Fruit fly (Drosophila melanogaster) Kc167 (cell line): ENCODE measurements around the gene CG32647.

Experiments
- Myc ChIP-seq: fragments of >200 bp; optimal IDR thresholded peaks from 2 replicates; lab custom pipeline; 2017; ENCODE audit warnings: missing external identifiers
- Sin3A ChIP-seq: fragments of >200 bp; optimal IDR thresholded peaks from 2 replicates; lab custom pipeline; 2018; ENCODE audit warnings: missing external identifiers
- h ChIP-seq: fragments of >200 bp; optimal IDR thresholded peaks from 3 replicates; lab custom pipeline; 2018; ENCODE audit warnings: missing external identifiers
- insv ChIP-seq: fragments of >200 bp; optimal IDR thresholded peaks from 3 replicates; lab custom pipeline; 2018; ENCODE audit warnings: missing external identifiers
- psq ChIP-seq: fragments of >200 bp; optimal IDR thresholded peaks from 2 replicates; lab custom pipeline; 2017; ENCODE audit warnings: missing external identifiers
- ttk ChIP-seq: sonication (Bioruptor generic); optimal IDR thresholded peaks from 2 replicates; lab custom pipeline; 2017; ENCODE audit warnings: missing external identifiers

Gene CG32647

DNA sequence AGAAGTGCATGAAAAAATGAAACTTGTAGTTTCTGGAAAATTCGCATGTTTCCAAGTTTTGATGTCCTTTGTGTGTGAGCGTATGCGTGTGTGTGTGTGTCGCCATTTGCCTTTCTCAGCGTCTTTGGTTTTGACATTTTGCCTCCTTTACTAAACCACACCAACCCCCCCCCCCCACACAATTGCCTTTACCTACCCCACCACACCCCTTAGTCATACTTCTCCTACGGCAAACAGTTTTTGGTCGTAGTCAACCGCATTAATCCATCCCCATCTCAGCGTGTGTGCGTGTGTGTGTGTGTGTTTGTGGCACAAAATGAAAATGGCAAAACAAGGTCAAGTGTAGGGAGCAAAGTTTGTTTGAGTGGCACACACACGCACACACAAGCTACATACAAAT lies 35.8 kb downstream of the CG32647 start:
- TF ChIP-seq insv (no peak), psq (lab: Kevin White, UChicago) (no peak), Myc (lab: Kevin White, UChicago) (no peak), Sin3A (lab: Kevin White, UChicago) (no peak), ttk (lab: Kevin White, UChicago) (no peak), h (lab: Kevin White, UChicago) (no peak)

dm6 chrX:12747746-12748710 lies 36.7 kb downstream of the CG32647 start:
- TF ChIP-seq insv (no peak), Myc (lab: Kevin White, UChicago) (no peak), Sin3A (lab: Kevin White, UChicago) (no peak), psq (lab: Kevin White, UChicago) (no peak), ttk (lab: Kevin White, UChicago) (no peak), h (lab: Kevin White, UChicago) (no peak)

DNA sequence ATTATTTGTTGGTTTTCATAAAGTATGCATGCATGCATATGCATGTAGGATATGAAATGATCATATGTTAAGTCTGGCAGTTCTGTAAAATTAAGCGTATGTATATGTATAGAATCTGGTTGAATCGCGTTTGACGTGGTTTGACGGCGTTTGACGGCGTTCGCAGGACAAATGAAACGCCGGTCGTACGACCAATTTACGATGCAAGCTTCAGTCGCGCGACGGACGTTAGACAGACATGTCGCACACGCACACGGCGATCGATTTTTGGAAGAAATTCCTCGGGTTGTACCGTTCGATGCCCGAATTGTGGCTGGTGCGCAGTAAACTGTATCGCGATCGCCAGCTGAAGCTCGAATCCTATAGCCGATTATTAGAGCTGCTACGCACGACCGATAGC lies 39.6 kb downstream of the CG32647 start:
- TF ChIP-seq ttk (lab: Kevin White, UChicago) (no peak), psq (lab: Kevin White, UChicago) (no peak), Sin3A (lab: Kevin White, UChicago) (no peak)

DNA sequence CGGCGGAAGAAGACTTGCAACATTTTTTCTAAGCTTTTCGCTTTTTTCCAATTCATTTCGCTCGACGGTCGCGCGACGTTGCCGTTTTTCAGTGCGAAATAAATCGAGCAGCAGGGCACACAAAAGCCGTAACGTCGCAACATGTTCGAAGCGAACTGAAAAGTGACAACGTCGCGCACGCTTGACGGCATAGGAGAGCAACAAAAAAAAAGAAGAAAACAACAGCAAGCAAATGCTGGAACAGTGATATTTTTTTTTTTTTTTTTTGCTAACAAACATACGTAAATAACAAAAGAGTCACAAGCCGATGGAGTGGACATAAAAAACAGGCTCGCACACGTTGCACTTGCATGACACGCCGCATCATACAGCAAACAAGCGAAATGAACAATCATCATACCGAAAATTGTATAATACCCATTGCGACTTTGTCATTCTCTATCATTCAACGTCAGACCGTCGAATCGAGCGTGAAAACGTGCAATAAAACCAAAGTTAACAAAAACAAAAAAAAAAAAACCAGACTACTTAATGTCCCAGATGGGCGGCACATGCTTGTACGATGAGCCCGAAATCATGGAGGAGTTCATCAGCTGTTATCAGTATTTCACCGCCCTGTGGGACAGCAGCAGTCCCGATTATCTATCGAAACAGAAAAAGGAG lies 40.6 kb downstream of the CG32647 start, which contains the start of gene CG4004:
CG4004 (plus strand) TSS at position 187 of the 663 bp plus-strand sequence.
- TF ChIP-seq Sin3A (lab: Kevin White, UChicago) (no peak), Myc (lab: Kevin White, UChicago) (no peak), h (lab: Kevin White, UChicago) (no peak), insv (no peak), ttk (lab: Kevin White, UChicago) (no peak), psq (lab: Kevin White, UChicago) (no peak)

- no peak for TF ChIP-seq insv
- TF ChIP-seq ttk (lab: Kevin White, UChicago) = no peak
- TF ChIP-seq Myc (lab: Kevin White, UChicago) = no peak
- TF ChIP-seq h (lab: Kevin White, UChicago) = no peak
- TF ChIP-seq Sin3A (lab: Kevin White, UChicago) = no peak
- TF ChIP-seq psq (lab: Kevin White, UChicago) = no peak
Observed at dm6 chrX:12743296-12743695, 41.5 kb downstream of the CG32647 start.

- no peak for TF ChIP-seq Myc (lab: Kevin White, UChicago)
- no peak for TF ChIP-seq ttk (lab: Kevin White, UChicago)
- TF ChIP-seq psq (lab: Kevin White, UChicago) = no peak
- TF ChIP-seq Sin3A (lab: Kevin White, UChicago) = no peak
- TF ChIP-seq insv = no peak
- no peak for TF ChIP-seq h (lab: Kevin White, UChicago)
Observed at dm6 chrX:12742651-12743020, 42.1 kb downstream of the CG32647 start.

- no peak for TF ChIP-seq Myc (lab: Kevin White, UChicago)
- no peak for TF ChIP-seq Sin3A (lab: Kevin White, UChicago)
- TF ChIP-seq h (lab: Kevin White, UChicago) = no peak
- no peak for TF ChIP-seq ttk (lab: Kevin White, UChicago)
- TF ChIP-seq psq (lab: Kevin White, UChicago) = no peak
- TF ChIP-seq insv = no peak
Observed at dm6 chrX:12741914-12742650, 42.7 kb downstream of the CG32647 start, which contains the start of gene Smr. Gene Smr, minus strand, starts transcription at chrX:12742618.

DNA sequence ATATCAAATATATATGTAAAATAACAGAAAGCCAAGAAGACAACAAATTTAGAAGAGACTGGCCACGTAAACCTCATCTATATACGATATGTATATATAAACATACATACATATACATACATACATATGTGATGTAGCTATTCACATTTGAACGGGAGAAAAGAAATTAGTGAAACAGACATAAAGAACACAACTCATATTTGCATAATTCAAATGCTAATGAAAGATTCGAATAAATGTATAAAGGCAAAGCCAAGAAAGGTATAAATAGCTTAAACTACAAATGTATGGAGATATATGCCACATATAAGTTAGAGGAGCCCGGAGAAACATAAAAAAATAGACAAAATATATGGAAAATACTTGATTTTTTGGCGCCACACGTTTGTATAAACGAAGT lies 44.3 kb downstream of the CG32647 start:
- TF ChIP-seq Myc (lab: Kevin White, UChicago) (no peak), insv (no peak), Sin3A (lab: Kevin White, UChicago) (no peak), ttk (lab: Kevin White, UChicago) (no peak), h (lab: Kevin White, UChicago) (no peak), psq (lab: Kevin White, UChicago) (no peak)

dm6 chrX:12739789-12740188 lies 45.0 kb downstream of the CG32647 start:
- TF ChIP-seq psq (lab: Kevin White, UChicago) = no peak
- no peak for TF ChIP-seq Sin3A (lab: Kevin White, UChicago)
- no peak for TF ChIP-seq h (lab: Kevin White, UChicago)
- TF ChIP-seq ttk (lab: Kevin White, UChicago) = no peak
- TF ChIP-seq Myc (lab: Kevin White, UChicago) = no peak
- no peak for TF ChIP-seq insv

- TF ChIP-seq psq (lab: Kevin White, UChicago) = peak; percentile 71
- TF ChIP-seq ttk (lab: Kevin White, UChicago) = no peak
Observed at dm6 chrX:12739047-12739446, 45.7 kb downstream of the CG32647 start.

- TF ChIP-seq psq (lab: Kevin White, UChicago) = no peak
- TF ChIP-seq Myc (lab: Kevin White, UChicago) = no peak
- TF ChIP-seq insv = no peak
- no peak for TF ChIP-seq Sin3A (lab: Kevin White, UChicago)
- no peak for TF ChIP-seq h (lab: Kevin White, UChicago)
- no peak for TF ChIP-seq ttk (lab: Kevin White, UChicago)
Observed at dm6 chrX:12737735-12738390, 46.9 kb downstream of the CG32647 start.
